Worm (Caenorhabditis elegans): ENCODE results near the gene ikke-1.

ce11 chrIII:9084329-9084728, 33.8 kb upstream of the ikke-1 start:
- no peak for TF ChIP-seq nhr-11 (tag; optimal IDR thresholded peaks at IDR 0.05)
- TF ChIP-seq ama-1 (optimal IDR thresholded peaks at IDR 0.05): no peak
- no peak for TF ChIP-seq pqm-1 (tag; optimal IDR thresholded peaks at IDR 0.05)
- TF ChIP-seq nhr-237 (tag; optimal IDR thresholded peaks at IDR 0.05): no peak
- TF ChIP-seq nhr-28 (tag; optimal IDR thresholded peaks at IDR 0.05): no peak
- TF ChIP-seq lir-3 (tag; optimal IDR thresholded peaks at IDR 0.05): no peak
- TF ChIP-seq nhr-6 (tag; optimal IDR thresholded peaks at IDR 0.05): no peak
- peak; percentile 6 for TF ChIP-seq mep-1 (tag; optimal IDR thresholded peaks at IDR 0.05)
- no peak for TF ChIP-seq ceh-82 (tag; optimal IDR thresholded peaks at IDR 0.05)
- TF ChIP-seq ces-1 (GFP tag; optimal IDR thresholded peaks at IDR 0.05): no peak
- TF ChIP-seq jun-1 (tag; optimal IDR thresholded peaks at IDR 0.05): no peak
- TF ChIP-seq zag-1 (tag; optimal IDR thresholded peaks at IDR 0.05): no peak
- no peak for TF ChIP-seq dve-1 (tag; optimal IDR thresholded peaks at IDR 0.05; ENCODE audit: insufficient read depth)
- no peak for TF ChIP-seq fkh-10 (GFP tag; optimal IDR thresholded peaks at IDR 0.05)

Measured in whole organism, L4 larva.